Worm (Caenorhabditis elegans): ENCODE data around the gene wago-5.

wago-5 gene

DNA sequence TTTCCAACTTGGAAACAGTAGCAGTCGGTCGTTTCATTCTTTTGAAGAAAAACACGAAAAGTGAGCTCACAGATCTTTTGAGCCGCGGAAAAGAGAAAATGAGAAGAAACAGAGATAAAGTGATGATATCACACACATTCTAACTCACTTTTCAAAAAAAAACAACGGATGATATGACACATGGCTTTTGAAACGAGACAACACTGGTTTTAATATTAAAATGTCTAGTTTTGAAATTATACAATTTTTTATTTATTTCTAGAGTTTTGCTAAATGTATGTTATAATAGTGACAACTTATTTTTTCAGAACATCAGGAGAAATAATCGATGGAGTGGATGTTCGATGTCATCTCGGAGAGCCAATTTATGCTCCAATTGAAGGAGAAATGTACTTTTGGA, 22.8 kb downstream of the wago-5 start, which contains the start of gene K05F1.14:
TSS of gene K05F1.14 (minus strand) at position 101 of the 400 bp plus-strand sequence.
- no peak for TF ChIP-seq nhr-77 (tag; optimal IDR thresholded peaks at IDR 0.05)
- no peak for TF ChIP-seq lin-15B (tag; optimal IDR thresholded peaks at IDR 0.05)
- no peak for TF ChIP-seq Y75B8A.6 (GFP tag; IDR thresholded peaks at IDR 0.05)
- no peak for TF ChIP-seq lim-7 (GFP tag; IDR thresholded peaks at IDR 0.05)
- TF ChIP-seq ztf-7 (tag; optimal IDR thresholded peaks at IDR 0.05): no peak
- no peak for TF ChIP-seq nhr-11 (tag; optimal IDR thresholded peaks at IDR 0.05)
- TF ChIP-seq jun-1 (tag; optimal IDR thresholded peaks at IDR 0.05): no peak
- TF ChIP-seq sdz-12 (GFP tag; optimal IDR thresholded peaks at IDR 0.05): no peak
- no peak for TF ChIP-seq ceh-82 (tag; optimal IDR thresholded peaks at IDR 0.05)
- no peak for TF ChIP-seq Y48G9A.11 (GFP tag; IDR thresholded peaks at IDR 0.05)

DNA sequence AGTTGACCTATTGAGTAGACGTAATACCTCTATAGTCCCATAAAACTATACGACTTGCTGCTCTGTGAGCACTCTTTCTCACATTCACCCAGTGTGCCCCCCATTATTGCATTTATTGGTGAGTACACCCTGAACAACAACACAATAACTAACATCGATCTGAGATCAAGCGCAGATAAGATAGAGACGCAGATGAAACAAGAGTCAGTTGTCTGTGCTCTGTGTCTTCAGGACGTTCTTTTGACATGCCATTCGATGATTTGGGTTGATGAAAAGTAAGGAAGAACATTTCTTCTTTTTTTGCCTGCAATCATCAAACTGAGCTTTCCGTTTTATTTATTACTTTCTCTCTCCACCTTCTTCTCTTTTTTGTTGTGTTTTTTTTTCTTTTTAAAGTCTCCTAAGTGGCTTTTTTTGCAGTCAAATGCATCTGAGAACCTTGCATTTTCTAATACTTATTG, 24.9 kb downstream of the wago-5 start, which contains the start of gene lect-2:
TSS of gene lect-2 (plus strand) at position 411 of the 461 bp plus-strand sequence.
- TF ChIP-seq nhr-102 (tag; optimal IDR thresholded peaks at IDR 0.05) (no peak), hmg-1.1 (GFP tag; IDR thresholded peaks at IDR 0.05) (no peak), mxl-2 (GFP tag; conservative IDR thresholded peaks at IDR 0.05) (no peak), nhr-11 (tag; optimal IDR thresholded peaks at IDR 0.05) (peak; percentile 59), nhr-10 (tag; optimal IDR thresholded peaks at IDR 0.05) (no peak), daf-16 (GFP tag; optimal IDR thresholded peaks at IDR 0.05) (peak in 1 of 2 experiments; percentile 40), daf-16 (tag; optimal IDR thresholded peaks at IDR 0.05) (no peak), mdt-29 (GFP tag; IDR thresholded peaks at IDR 0.05) (no peak), hlh-30 (tag; optimal IDR thresholded peaks at IDR 0.05; ENCODE audit: insufficient read depth) (no peak), zfp-3 (GFP tag; conservative IDR thresholded peaks at IDR 0.05) (no peak), daf-12 (tag; optimal IDR thresholded peaks at IDR 0.05) (no peak), ceh-20 (GFP tag; IDR thresholded peaks at IDR 0.05) (no peak), set-16 (GFP tag; IDR thresholded peaks at IDR 0.05) (no peak), nhr-42 (GFP tag; IDR thresholded peaks at IDR 0.05) (no peak), arid-1 (GFP tag; conservative IDR thresholded peaks at IDR 0.05) (no peak), cey-2 (tag; optimal IDR thresholded peaks at IDR 0.05; ENCODE audit: borderline replicate concordance, insufficient read depth) (no peak), nhr-237 (tag; optimal IDR thresholded peaks at IDR 0.05) (no peak), T20F7.1 (GFP tag; optimal IDR thresholded peaks at IDR 0.05) (no peak), R02D3.7 (tag; optimal IDR thresholded peaks at IDR 0.05) (no peak), snpc-4 (tag; optimal IDR thresholded peaks at IDR 0.05) (no peak), lin-13 (GFP tag; optimal IDR thresholded peaks at IDR 0.05) (no peak), F44E2.7 (GFP tag; IDR thresholded peaks at IDR 0.05) (no peak), ztf-7 (tag; optimal IDR thresholded peaks at IDR 0.05) (no peak), aha-1 (tag) (peak; percentile 81)

ce11 chrII:5788815-5789214, 26.5 kb downstream of the wago-5 start, which contains the start of gene K05F1.13:
K05F1.13 (plus strand) TSS chrII:5789115.
- no peak for TF ChIP-seq R02D3.7 (tag; optimal IDR thresholded peaks at IDR 0.05)
- TF ChIP-seq nhr-102 (tag; optimal IDR thresholded peaks at IDR 0.05): no peak
- no peak for TF ChIP-seq zip-11 (GFP tag; IDR thresholded peaks at IDR 0.05)
- TF ChIP-seq aha-1 (tag): peak; percentile 74

ce11 chrII:5785504-5785903, 29.8 kb downstream of the wago-5 start:
- TF ChIP-seq spr-3 (GFP tag; optimal IDR thresholded peaks at IDR 0.05) (no peak), unc-62 (GFP tag; optimal IDR thresholded peaks at IDR 0.05 in 1 of 2) (peak in 1 of 2 experiments; percentile 92), unc-62 (tag; optimal IDR thresholded peaks at IDR 0.05) (no peak)

Data from whole organism, L4 larva.